Worm (Caenorhabditis elegans): ENCODE data around the gene H25K10.2.

The H25K10.2 gene

DNA sequence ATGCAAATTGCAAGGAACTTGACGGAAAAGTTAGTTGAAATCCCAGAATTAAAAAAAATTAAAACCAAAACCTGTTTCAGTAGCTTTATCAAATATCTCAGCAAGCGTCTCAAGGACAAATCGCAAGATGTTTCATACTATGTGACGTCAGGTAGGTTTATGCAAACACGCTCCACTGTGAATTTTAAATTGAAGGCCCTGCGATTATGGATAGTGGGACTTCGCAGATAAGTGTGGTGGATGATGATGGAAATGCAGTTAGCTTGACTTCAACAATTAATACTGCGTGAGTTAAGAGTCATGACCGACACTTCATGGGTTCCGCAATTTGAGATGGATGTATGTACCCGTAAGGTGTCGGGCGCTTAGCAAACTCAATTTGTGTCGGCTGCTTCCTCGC, 11.0 kb downstream of the H25K10.2 start:
- TF ChIP-seq pha-4 (tag; optimal IDR thresholded peaks at IDR 0.05) (no peak), hlh-15 (tag; optimal IDR thresholded peaks at IDR 0.05) (no peak), madf-2 (tag; optimal IDR thresholded peaks at IDR 0.05) (no peak), rnt-1 (tag; optimal IDR thresholded peaks at IDR 0.05) (no peak), pqm-1 (tag; optimal IDR thresholded peaks at IDR 0.05) (no peak), nhr-11 (tag; optimal IDR thresholded peaks at IDR 0.05) (no peak), Y22D7AL.16 (tag; optimal IDR thresholded peaks at IDR 0.05) (no peak), ceh-31 (tag; optimal IDR thresholded peaks at IDR 0.05) (no peak), hlh-6 (tag; optimal IDR thresholded peaks at IDR 0.05) (no peak), pros-1 (tag; optimal IDR thresholded peaks at IDR 0.05) (no peak), dve-1 (tag; optimal IDR thresholded peaks at IDR 0.05) (no peak), odd-2 (tag; optimal IDR thresholded peaks at IDR 0.05) (no peak), sdc-2 (tag; optimal IDR thresholded peaks at IDR 0.05) (no peak), unc-42 (tag; optimal IDR thresholded peaks at IDR 0.05) (no peak)

DNA sequence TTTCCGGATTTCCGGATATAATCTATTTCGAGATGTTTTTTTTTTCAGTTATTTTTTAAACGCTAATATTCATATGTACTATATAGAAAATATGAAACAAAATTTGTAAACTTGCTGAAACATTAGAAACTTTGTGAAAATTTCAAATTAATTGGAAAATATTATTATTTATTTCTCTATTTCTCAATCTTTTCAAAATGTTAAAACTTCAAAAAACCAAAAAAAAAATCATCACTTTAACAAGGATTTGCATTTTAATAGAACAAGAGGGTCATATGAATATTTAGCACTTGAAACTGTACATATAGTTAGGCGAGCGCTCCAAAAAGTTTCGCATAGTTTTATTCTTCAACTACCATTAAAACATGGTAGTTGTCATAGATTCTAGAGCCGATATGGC, 14.1 kb downstream of the H25K10.2 start, which contains the start of gene Y7A9A.1:
Y7A9A.1 (plus strand) TSS at position 301 of the 400 bp plus-strand sequence.
- TF ChIP-seq pat-9 (tag; optimal IDR thresholded peaks at IDR 0.05) (no peak), nhr-11 (tag; optimal IDR thresholded peaks at IDR 0.05) (no peak), ttx-3 (tag; optimal IDR thresholded peaks at IDR 0.05) (no peak), pag-3 (tag; optimal IDR thresholded peaks at IDR 0.05; ENCODE audit: borderline replicate concordance) (no peak), hlh-30 (tag; optimal IDR thresholded peaks at IDR 0.05; ENCODE audit: insufficient read depth) (no peak), hlh-8 (tag; optimal IDR thresholded peaks at IDR 0.05) (no peak), ceh-22 (tag; optimal IDR thresholded peaks at IDR 0.05) (no peak), hlh-15 (tag; optimal IDR thresholded peaks at IDR 0.05) (no peak), unc-42 (tag; optimal IDR thresholded peaks at IDR 0.05) (no peak), fkh-6 (tag; optimal IDR thresholded peaks at IDR 0.05) (no peak), unc-55 (GFP tag; optimal IDR thresholded peaks at IDR 0.05) (no peak)

DNA sequence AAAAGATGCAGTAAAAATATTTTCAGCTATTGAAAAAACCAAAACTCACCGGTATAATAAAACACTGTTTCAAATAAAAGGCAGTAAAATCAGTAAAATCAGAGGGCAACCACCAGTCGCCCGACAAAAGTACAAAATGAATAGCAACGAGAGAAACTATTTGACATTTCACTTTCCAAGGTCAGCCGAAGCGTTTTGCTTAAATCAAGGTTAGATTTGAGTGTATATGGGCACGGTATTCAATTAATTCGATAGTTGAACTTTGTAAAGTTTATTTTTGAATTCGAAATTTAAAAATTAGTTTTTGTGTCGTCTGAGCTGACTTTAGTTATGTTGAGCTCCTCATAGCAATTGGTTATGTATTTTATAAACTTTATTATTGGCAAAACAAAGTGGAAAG, 18.1 kb downstream of the H25K10.2 start:
- TF ChIP-seq nfya-1 (tag; optimal IDR thresholded peaks at IDR 0.05) (no peak), madf-2 (tag; optimal IDR thresholded peaks at IDR 0.05) (no peak), ceh-48 (tag; optimal IDR thresholded peaks at IDR 0.05) (no peak), npax-4 (tag; optimal IDR thresholded peaks at IDR 0.05) (no peak), ceh-9 (tag; optimal IDR thresholded peaks at IDR 0.05) (no peak), C08G9.2 (tag; optimal IDR thresholded peaks at IDR 0.05) (no peak), ceh-18 (tag; optimal IDR thresholded peaks at IDR 0.05) (no peak), hlh-13 (GFP tag; optimal IDR thresholded peaks at IDR 0.05) (no peak), zip-5 (tag; optimal IDR thresholded peaks at IDR 0.05) (no peak), odd-2 (tag; optimal IDR thresholded peaks at IDR 0.05) (no peak), nhr-11 (tag; optimal IDR thresholded peaks at IDR 0.05) (no peak), sox-2 (GFP tag; IDR thresholded peaks at IDR 0.05) (no peak), pros-1 (tag; optimal IDR thresholded peaks at IDR 0.05) (no peak), dve-1 (tag; optimal IDR thresholded peaks at IDR 0.05) (no peak), fkh-6 (tag; optimal IDR thresholded peaks at IDR 0.05) (no peak)

DNA sequence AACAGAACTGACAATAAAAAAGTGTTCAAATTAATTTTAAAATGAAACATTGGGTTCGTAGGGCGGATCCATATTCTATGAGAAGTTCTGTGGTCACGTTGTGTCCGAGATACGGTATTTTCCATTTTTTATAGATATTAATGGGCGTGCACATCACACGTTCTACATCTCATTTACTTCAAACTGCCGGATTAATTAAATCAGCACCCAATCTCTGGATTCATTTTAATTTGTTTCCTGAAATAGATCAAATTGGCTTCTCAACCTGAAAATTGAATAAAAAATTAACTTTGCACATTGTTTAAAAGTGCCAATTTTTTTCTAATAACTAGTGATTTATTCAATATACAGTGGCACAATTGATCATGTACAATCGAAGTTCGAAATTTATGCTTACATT, 19.2 kb downstream of the H25K10.2 start:
- no peak for TF ChIP-seq pqm-1 (tag; optimal IDR thresholded peaks at IDR 0.05)
- TF ChIP-seq ceh-34 (tag; optimal IDR thresholded peaks at IDR 0.05) = no peak
- TF ChIP-seq zip-5 (tag; optimal IDR thresholded peaks at IDR 0.05) = no peak
- no peak for TF ChIP-seq mec-3 (tag; optimal IDR thresholded peaks at IDR 0.05; ENCODE audit: borderline replicate concordance)
- no peak for TF ChIP-seq F13H6.1 (tag; optimal IDR thresholded peaks at IDR 0.05)
- TF ChIP-seq fax-1 (tag; optimal IDR thresholded peaks at IDR 0.05) = no peak
- no peak for TF ChIP-seq pag-3 (tag; optimal IDR thresholded peaks at IDR 0.05; ENCODE audit: borderline replicate concordance)
- TF ChIP-seq tbx-7 (tag; optimal IDR thresholded peaks at IDR 0.05) = no peak
- no peak for TF ChIP-seq ceh-31 (tag; optimal IDR thresholded peaks at IDR 0.05)
- TF ChIP-seq odd-2 (tag; optimal IDR thresholded peaks at IDR 0.05) = no peak
- no peak for TF ChIP-seq eyg-1 (tag; optimal IDR thresholded peaks at IDR 0.05)
- no peak for TF ChIP-seq ahr-1 (tag; optimal IDR thresholded peaks at IDR 0.05)
- no peak for TF ChIP-seq hlh-30 (tag; optimal IDR thresholded peaks at IDR 0.05; ENCODE audit: insufficient read depth)
- no peak for TF ChIP-seq fkh-10 (GFP tag; optimal IDR thresholded peaks at IDR 0.05)

Data from whole organism, late embryonic.